Fruit fly (Drosophila melanogaster): Measurements from ENCODE around the gene upSET.

The upSET gene

dm6 chr3L:13991314-13991713 is 10.6 kb upstream of the upSET start:
- TF ChIP-seq Dll (optimal IDR thresholded peaks at IDR 0.05): no peak
- no peak for TF ChIP-seq pan (optimal IDR thresholded peaks at IDR 0.05)

dm6 chr3L:13993233-13993741 is 8.6 kb upstream of the upSET start, which contains the start of gene CG17364:
TSS of gene CG17364 (minus strand) at chr3L:13993400.
- TF ChIP-seq EcR (GFP tag; optimal IDR thresholded peaks at IDR 0.05) (no peak), CG8478 (optimal IDR thresholded peaks at IDR 0.05) (no peak), pan (optimal IDR thresholded peaks at IDR 0.05) (no peak), Dll (optimal IDR thresholded peaks at IDR 0.05) (no peak), psq (optimal IDR thresholded peaks at IDR 0.05) (no peak), usp (GFP tag; optimal IDR thresholded peaks at IDR 0.05) (no peak)

- TF ChIP-seq EcR (GFP tag; optimal IDR thresholded peaks at IDR 0.05) (no peak), Dll (optimal IDR thresholded peaks at IDR 0.05) (no peak), pan (optimal IDR thresholded peaks at IDR 0.05) (no peak), psq (optimal IDR thresholded peaks at IDR 0.05) (no peak), CG8478 (optimal IDR thresholded peaks at IDR 0.05) (no peak), usp (GFP tag; optimal IDR thresholded peaks at IDR 0.05) (no peak)
These were observed 7.9 kb upstream of the upSET start, which contains the start of gene CtsK1 for dm6 chr3L:13993742-13994719. TSS of gene CtsK1 (plus strand) at chr3L:13994231.

DNA sequence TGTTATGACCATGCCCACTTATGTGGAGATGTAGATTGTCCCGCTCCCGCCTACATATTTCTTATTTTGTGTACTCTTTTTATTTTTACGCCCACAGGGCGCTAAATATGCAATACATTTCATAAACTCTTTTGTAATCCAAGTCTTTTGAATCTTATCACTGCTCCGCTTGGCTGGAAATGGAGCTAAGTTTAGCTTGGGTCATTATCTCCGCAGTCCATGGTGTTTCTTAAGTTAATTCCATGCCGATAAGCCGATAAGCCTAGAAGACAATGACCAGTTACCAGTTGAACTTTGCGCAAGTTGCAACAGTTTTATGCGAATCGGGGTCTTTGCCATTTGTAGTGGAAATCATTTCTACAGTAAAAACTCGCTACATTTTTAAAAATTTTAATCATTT is 5.5 kb upstream of the upSET start:
- TF ChIP-seq psq (optimal IDR thresholded peaks at IDR 0.05): no peak
- no peak for TF ChIP-seq pan (optimal IDR thresholded peaks at IDR 0.05)

dm6 chr3L:13996992-13997391 is 4.9 kb upstream of the upSET start, which contains the start of gene CG17361:
TSS of gene CG17361 (plus strand) at chr3L:13997191.
- TF ChIP-seq EcR (GFP tag; optimal IDR thresholded peaks at IDR 0.05): no peak
- TF ChIP-seq psq (optimal IDR thresholded peaks at IDR 0.05): no peak
- no peak for TF ChIP-seq Dll (optimal IDR thresholded peaks at IDR 0.05)
- no peak for TF ChIP-seq CG8478 (optimal IDR thresholded peaks at IDR 0.05)
- no peak for TF ChIP-seq pan (optimal IDR thresholded peaks at IDR 0.05)
- no peak for TF ChIP-seq usp (GFP tag; optimal IDR thresholded peaks at IDR 0.05)

- TF ChIP-seq EcR (GFP tag; optimal IDR thresholded peaks at IDR 0.05): no peak
- no peak for TF ChIP-seq pan (optimal IDR thresholded peaks at IDR 0.05)
- no peak for TF ChIP-seq psq (optimal IDR thresholded peaks at IDR 0.05)
- TF ChIP-seq CG8478 (optimal IDR thresholded peaks at IDR 0.05): no peak
- no peak for TF ChIP-seq Dll (optimal IDR thresholded peaks at IDR 0.05)
- no peak for TF ChIP-seq usp (GFP tag; optimal IDR thresholded peaks at IDR 0.05)
These were observed 2.7 kb upstream of the upSET start, which contains the start of gene CG17359 for dm6 chr3L:13999204-13999603. TSS of gene CG17359 (minus strand) at chr3L:13999251.

DNA sequence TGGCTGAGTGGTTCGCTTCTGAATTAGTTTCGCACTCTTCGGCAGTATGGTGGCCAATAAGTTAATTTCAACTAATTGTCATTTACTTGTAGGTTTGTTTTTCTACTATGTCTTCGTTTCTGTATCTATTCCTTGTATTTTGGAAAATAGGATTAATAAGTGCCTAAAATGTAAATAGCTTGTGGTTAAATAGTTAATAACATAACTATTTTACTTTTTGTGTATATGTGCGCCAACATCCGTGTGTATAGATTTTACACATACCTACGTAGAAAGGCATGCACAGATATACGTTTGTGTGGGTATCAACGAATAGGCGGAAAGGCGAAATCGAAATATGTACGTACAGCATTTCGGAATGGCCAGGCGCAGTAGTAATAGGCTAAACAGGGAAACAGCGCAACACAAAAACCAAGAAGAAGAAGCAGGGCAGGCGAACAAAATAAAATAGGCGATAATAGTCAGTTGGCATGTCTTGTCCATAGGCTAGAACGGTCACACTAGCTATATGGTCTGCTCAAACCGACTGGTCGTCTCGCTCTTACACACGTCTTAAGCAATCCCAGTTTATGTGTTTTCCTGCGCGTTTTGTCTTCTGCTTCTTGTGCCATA is 703 bp downstream of the upSET start:
- no peak for TF ChIP-seq pan (optimal IDR thresholded peaks at IDR 0.05)
- TF ChIP-seq psq (optimal IDR thresholded peaks at IDR 0.05): peak; percentile 43
- TF ChIP-seq CG8478 (optimal IDR thresholded peaks at IDR 0.05): peak; percentile 87
- TF ChIP-seq EcR (GFP tag; optimal IDR thresholded peaks at IDR 0.05): no peak

DNA sequence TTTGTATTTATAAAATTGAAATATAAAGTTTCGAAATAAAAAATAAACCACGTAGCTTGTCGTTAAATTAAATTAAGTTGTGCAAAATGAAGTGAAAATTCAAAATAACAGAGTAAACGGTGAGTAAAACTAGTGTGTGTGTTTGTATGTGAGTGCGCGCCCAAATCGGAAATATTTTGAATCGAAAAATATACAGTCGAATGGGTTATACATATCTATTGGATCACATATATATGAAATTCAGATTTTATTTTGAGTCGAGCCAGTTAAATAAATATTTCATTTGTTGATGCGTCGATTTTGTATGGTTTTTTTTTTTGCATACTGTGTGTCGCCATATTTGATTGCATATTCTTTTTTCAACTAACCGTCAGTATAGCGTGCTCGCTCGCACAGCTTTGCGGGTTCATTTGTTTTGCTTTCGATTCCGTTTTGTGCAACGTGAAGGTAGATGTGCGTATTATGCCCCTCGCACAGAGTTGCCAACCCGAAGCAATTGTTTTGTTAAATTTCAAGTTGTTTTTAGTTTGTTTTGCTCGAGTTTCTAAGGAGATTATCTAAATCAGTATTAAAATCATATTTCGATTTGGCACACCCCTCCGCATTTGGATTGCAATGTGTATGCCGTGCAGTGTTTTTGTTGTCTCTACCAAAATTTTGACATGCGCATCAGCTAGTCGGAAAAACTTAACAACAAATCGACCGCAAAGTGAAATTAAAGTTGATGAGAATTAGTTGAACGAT is 1.5 kb downstream of the upSET start:
- TF ChIP-seq pan (optimal IDR thresholded peaks at IDR 0.05) (no peak), CG8478 (optimal IDR thresholded peaks at IDR 0.05) (no peak), EcR (GFP tag; optimal IDR thresholded peaks at IDR 0.05) (no peak), psq (optimal IDR thresholded peaks at IDR 0.05) (no peak), usp (GFP tag; optimal IDR thresholded peaks at IDR 0.05) (no peak), Dll (optimal IDR thresholded peaks at IDR 0.05) (no peak)

DNA sequence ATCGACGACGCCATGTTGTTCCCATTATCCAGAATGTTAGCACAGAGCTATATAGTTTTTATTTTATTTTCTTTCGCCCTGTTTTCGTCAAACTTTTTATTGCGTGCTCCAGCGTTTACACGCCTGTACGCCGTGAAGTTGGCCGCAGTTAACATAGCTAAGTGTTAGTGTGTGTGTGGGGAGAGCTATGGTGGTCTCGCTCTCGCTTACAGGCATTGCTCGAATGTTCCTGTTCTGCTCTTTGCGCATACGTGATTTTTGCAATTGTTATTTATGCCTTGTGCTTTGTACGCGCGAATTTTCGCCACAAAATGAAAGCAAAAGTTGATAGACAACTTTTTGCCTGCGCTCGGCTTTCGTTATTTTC is 2.1 kb downstream of the upSET start:
- TF ChIP-seq usp (GFP tag; optimal IDR thresholded peaks at IDR 0.05): no peak
- peak; percentile 78 for TF ChIP-seq psq (optimal IDR thresholded peaks at IDR 0.05)

DNA sequence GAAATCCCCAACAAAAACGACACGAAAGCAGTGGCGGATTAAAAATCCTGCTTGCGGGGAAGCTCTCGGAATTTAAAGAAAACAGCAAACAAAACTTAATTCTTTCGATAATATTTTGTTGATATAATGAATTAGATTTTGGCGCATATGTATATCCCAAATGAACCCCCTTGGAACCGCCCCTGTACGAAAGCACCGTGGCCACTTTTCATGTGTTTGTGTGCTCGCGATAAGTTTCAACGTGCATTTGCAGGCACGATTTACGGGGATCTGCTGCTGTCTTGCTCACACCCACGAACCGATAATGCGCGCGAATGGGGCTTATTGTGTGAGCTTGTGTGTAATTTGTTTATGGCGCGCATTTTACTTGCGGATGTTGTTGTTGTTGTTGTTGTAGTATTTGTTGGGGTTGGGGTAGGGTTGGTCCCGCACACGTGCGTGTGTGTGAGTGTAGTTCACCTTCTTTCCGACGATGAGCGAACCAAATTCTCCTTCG is 3.1 kb downstream of the upSET start:
- TF ChIP-seq CG8478 (optimal IDR thresholded peaks at IDR 0.05) (peak; percentile 39), psq (optimal IDR thresholded peaks at IDR 0.05) (no peak), EcR (GFP tag; optimal IDR thresholded peaks at IDR 0.05) (no peak), pan (optimal IDR thresholded peaks at IDR 0.05) (no peak), Dll (optimal IDR thresholded peaks at IDR 0.05) (no peak)

DNA sequence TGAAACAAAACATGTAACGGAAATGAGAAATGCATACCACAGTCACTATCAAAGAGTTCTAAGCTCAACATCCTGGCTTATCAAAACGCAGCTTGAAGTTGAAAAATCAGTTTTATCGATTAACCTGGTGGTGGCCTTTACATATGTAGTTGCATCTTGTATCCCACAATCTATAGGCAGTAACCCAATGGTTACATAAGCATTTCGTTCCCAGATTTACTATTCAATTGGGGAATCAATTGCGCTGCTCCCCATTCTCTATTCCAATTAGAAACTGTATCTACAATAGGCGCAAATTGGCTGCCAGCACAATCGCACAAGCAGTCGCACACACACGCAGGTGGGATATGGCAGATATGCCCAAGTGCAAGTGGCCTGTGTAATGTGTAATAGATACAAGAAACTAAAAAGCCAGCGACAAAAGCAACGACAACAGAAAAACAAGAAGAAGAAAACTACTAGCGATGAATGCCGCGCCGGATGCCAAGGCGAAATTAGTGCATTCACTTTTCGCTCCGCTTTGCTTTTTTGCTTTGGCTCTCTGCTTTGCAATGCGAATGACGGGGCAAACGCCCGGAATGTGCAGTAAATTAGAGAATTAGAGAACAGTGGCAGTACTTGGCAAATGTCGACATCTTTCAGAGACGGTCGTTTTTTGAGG is 3.8 kb downstream of the upSET start:
- no peak for TF ChIP-seq CG8478 (optimal IDR thresholded peaks at IDR 0.05)
- TF ChIP-seq psq (optimal IDR thresholded peaks at IDR 0.05): no peak
- no peak for TF ChIP-seq usp (GFP tag; optimal IDR thresholded peaks at IDR 0.05)
